Worm (Caenorhabditis elegans) whole organism, late embryonic: ENCODE results near the gene pho-9.

ENCODE experiments used
- Y22D7AL.16 ChIP-seq: sonication (generic microtip); optimal IDR thresholded peaks from 2 replicates; lab custom pipeline; 2016; ENCODE audit warnings: missing genetic modification characterization, missing compliant biosample characterization
- ceh-19 ChIP-seq: fragments of 200-800 bp; sonication (Bioruptor generic); optimal IDR thresholded peaks from 2 replicates; lab custom pipeline; 2018; ENCODE audit warnings: mild to moderate bottlenecking, missing genetic modification characterization, missing compliant biosample characterization
- ceh-31 ChIP-seq: sonication (generic microtip); optimal IDR thresholded peaks from 2 replicates; lab custom pipeline; 2016; ENCODE audit warnings: missing genetic modification characterization, missing compliant biosample characterization

Gene pho-9

DNA sequence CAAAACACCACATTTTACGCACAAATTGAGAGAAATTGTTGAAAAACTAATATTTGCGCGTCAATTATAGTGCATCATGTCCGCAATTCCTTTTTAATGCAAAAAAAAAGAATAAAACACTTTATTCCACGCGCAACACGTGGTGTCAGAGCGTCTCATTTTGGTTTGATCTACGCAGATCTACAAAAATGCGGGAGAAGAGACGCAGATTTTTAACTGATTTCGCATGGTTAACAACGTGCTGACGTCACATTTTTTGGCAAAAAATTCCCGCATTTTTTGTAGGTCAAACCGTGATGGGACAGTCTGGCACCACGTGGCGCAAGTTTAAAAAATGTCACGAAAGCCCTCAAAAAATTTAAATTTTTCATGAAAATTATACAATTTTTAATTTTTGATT is 50.4 kb downstream of the pho-9 start:
- no peak for TF ChIP-seq Y22D7AL.16 (tag; lab: Kevin White, UChicago)
- no peak for TF ChIP-seq ceh-19 (GFP tag; lab: Kevin White, UChicago)
- TF ChIP-seq ceh-31 (tag; lab: Kevin White, UChicago) = no peak
